Worm (Caenorhabditis elegans) whole organism, early embryonic: ENCODE measurements around the gene cht-5.

Experiments
- B0310.2 ChIP-seq: sonication (generic microtip); optimal IDR thresholded peaks from 2 replicates; lab custom pipeline; 2016; ENCODE audit warnings: mild to moderate bottlenecking, missing genetic modification characterization, missing compliant biosample characterization
- F13C5.2 ChIP-seq: sonication (generic microtip); optimal IDR thresholded peaks from 2 replicates; lab custom pipeline; 2017; ENCODE audit warnings: mild to moderate bottlenecking, missing genetic modification characterization, inconsistent platforms, missing compliant biosample characterization
- aly-1 ChIP-seq: sonication (generic microtip); optimal IDR thresholded peaks from 2 replicates; lab custom pipeline; 2016; ENCODE audit warnings: missing genetic modification characterization, missing compliant biosample characterization
- ama-1 ChIP-seq: fragments of 150-350 bp; optimal IDR thresholded peaks from 2 replicates; lab custom pipeline; 2014
- ceh-13 ChIP-seq: fragments of 200-800 bp; sonication (Bioruptor generic); optimal IDR thresholded peaks from 2 replicates; lab custom pipeline; 2018; ENCODE audit warnings: mild to moderate bottlenecking, missing genetic modification characterization, missing compliant biosample characterization
- ceh-36 ChIP-seq: sonication (generic microtip); optimal IDR thresholded peaks from 2 replicates; lab custom pipeline; 2016; ENCODE audit warnings: missing genetic modification characterization, inconsistent platforms, missing compliant biosample characterization
- ets-7 ChIP-seq: sonication (generic microtip); optimal IDR thresholded peaks from 2 replicates; lab custom pipeline; 2016; ENCODE audit warnings: missing genotype, missing genetic modification characterization, missing compliant biosample characterization
- flt-1 ChIP-seq: fragments of 200-800 bp; sonication (Bioruptor generic); IDR thresholded peaks from 2 replicates; pipeline ENCODE4 v1.3.6; 2022; ENCODE audit warnings: missing genetic modification characterization, missing compliant biosample characterization
- hmbx-1 ChIP-seq: sonication (generic microtip); optimal IDR thresholded peaks from 2 replicates; lab custom pipeline; 2016; ENCODE audit warnings: mild to moderate bottlenecking, missing genetic modification characterization, missing compliant biosample characterization
- hmg-4 ChIP-seq: fragments of 200-800 bp; sonication (Bioruptor generic); optimal IDR thresholded peaks from 2 replicates; lab custom pipeline; 2018; ENCODE audit warnings: mild to moderate bottlenecking, missing genetic modification characterization, missing compliant biosample characterization
- hnd-1 ChIP-seq: sonication (generic microtip); optimal IDR thresholded peaks from 2 replicates; lab custom pipeline; 2016; ENCODE audit warnings: missing genetic modification characterization, missing compliant biosample characterization
- pes-1 ChIP-seq: fragments of 200-800 bp; sonication (Bioruptor generic); IDR thresholded peaks from 2 replicates; pipeline ENCODE4 v1.3.6; 2022; ENCODE audit warnings: missing genetic modification reagents, missing genetic modification characterization, missing compliant biosample characterization
- scrt-1 ChIP-seq: fragments of 200-800 bp; sonication (Bioruptor generic); IDR thresholded peaks from 2 replicates; pipeline ENCODE4 v1.3.6; 2022; ENCODE audit warnings: missing genetic modification characterization, missing compliant biosample characterization
- sea-1 ChIP-seq: fragments of 200-800 bp; sonication (Bioruptor generic); conservative IDR thresholded peaks from 2 replicates; pipeline ENCODE4 v1.3.6; 2022; ENCODE audit warnings: missing genetic modification characterization, missing compliant biosample characterization
- tbx-11 ChIP-seq: fragments of 200-800 bp; sonication (Bioruptor generic); IDR thresholded peaks from 2 replicates; pipeline ENCODE4 v1.3.6; 2022; ENCODE audit warnings: missing genetic modification characterization, missing compliant biosample characterization
- tbx-37 ChIP-seq: fragments of 200-800 bp; sonication (Bioruptor generic); conservative IDR thresholded peaks from 2 replicates; pipeline ENCODE4 v1.3.6; 2022; ENCODE audit warnings: missing genetic modification reagents, missing genetic modification characterization, missing compliant biosample characterization
- tra-4 ChIP-seq: sonication (generic microtip); optimal IDR thresholded peaks from 2 replicates; lab custom pipeline; 2017; ENCODE audit warnings: missing genetic modification characterization, missing compliant biosample characterization

Gene cht-5

DNA sequence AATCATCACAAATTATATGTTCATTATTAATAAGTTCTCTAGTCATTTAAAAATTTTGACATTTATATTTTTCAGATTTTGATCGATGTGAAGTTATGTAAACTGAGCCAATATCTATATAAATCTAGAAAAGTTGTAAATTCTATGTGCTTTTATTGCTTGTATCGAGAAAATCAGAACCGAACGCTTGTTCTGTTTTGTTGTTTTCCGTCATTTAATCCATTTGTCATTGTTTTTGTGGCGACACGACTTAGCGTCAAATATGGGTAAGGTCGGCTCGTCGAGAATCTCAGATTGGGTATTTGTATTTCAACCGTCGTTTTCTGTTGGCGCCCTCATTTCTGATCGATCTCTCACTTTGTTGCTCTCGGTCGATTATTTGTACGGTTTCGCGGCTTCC, at the start of gene cht-5:
cht-5 (plus strand) TSS at position 301 of the 400 bp plus-strand sequence.
- no peak for TF ChIP-seq sea-1 (GFP tag; lab: Robert Waterston, UW)
- TF ChIP-seq ceh-13 (GFP tag; lab: Kevin White, UChicago), result no peak
- TF ChIP-seq flt-1 (GFP tag; lab: Robert Waterston, UW), result no peak
- TF ChIP-seq aly-1 (tag; lab: Kevin White, UChicago), result no peak
- TF ChIP-seq ets-7 (tag; lab: Kevin White, UChicago), result no peak
- no peak for TF ChIP-seq tra-4
- TF ChIP-seq ceh-36 (tag; lab: Kevin White, UChicago), result no peak
- TF ChIP-seq hmbx-1 (tag; lab: Kevin White, UChicago), result no peak
- TF ChIP-seq hmg-4, result no peak
- no peak for TF ChIP-seq tbx-37 (GFP tag; lab: Robert Waterston, UW)
- no peak for TF ChIP-seq tbx-11 (GFP tag; lab: Robert Waterston, UW)
- no peak for TF ChIP-seq pes-1 (GFP tag; lab: Robert Waterston, UW)
- TF ChIP-seq B0310.2, result no peak
- no peak for TF ChIP-seq F13C5.2 (tag; lab: Kevin White, UChicago)
- no peak for TF ChIP-seq hnd-1
- no peak for TF ChIP-seq scrt-1
- TF ChIP-seq ama-1 (lab: Kevin White, UChicago), result no peak

DNA sequence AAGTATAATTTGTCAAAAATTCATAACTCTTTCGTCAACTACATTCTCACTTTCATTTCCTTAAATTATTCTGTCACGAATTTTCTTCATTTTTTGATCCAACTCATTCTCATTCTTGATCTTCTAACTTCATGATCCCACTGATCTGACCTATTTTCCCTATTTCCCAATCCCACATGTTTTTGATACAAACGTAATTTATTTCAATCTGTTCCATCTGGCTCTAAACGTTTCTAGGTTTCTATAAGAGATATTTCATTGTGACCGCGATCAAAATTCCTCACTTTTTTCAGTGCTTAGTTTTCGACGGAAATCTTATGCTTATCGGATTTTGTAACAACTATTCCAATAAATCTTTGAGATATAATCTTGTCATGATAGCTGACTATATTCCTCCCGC, 48.8 kb upstream of the cht-5 start:
- TF ChIP-seq ama-1 (lab: Kevin White, UChicago), result no peak
- no peak for TF ChIP-seq flt-1 (GFP tag; lab: Robert Waterston, UW)
- no peak for TF ChIP-seq pes-1 (GFP tag; lab: Robert Waterston, UW)
- TF ChIP-seq scrt-1, result no peak
- no peak for TF ChIP-seq ceh-13 (GFP tag; lab: Kevin White, UChicago)
- no peak for TF ChIP-seq hmg-4
- no peak for TF ChIP-seq B0310.2
- no peak for TF ChIP-seq ets-7 (tag; lab: Kevin White, UChicago)
- no peak for TF ChIP-seq ceh-36 (tag; lab: Kevin White, UChicago)

DNA sequence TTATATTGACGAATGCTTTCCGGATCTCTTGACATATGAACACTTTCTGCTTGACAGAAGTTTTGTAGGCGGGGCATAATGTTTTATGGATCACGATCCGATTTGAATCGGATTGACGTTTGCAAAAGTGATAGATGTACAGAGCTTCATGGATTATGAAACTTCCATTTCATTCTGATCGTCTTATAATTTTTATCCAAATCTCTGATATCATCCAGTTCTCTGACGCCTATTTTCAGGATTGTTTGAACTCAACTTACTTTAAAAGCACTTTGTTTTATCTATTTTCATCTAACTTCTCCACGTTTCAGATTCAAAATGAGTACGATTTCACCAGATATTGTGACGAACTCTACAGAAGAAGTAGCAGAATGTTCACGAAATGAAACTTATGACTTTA, 47.7 kb upstream of the cht-5 start, which contains the start of gene npr-39:
npr-39 (plus strand) TSS at position 301 of the 400 bp plus-strand sequence.
- TF ChIP-seq sea-1 (GFP tag; lab: Robert Waterston, UW) (no peak), ama-1 (lab: Kevin White, UChicago) (no peak), hnd-1 (no peak), aly-1 (tag; lab: Kevin White, UChicago) (no peak), tra-4 (no peak), tbx-37 (GFP tag; lab: Robert Waterston, UW) (no peak), tbx-11 (GFP tag; lab: Robert Waterston, UW) (no peak), ets-7 (tag; lab: Kevin White, UChicago) (no peak), ceh-13 (GFP tag; lab: Kevin White, UChicago) (no peak), F13C5.2 (tag; lab: Kevin White, UChicago) (no peak), hmg-4 (no peak), flt-1 (GFP tag; lab: Robert Waterston, UW) (no peak), hmbx-1 (tag; lab: Kevin White, UChicago) (no peak), scrt-1 (no peak), ceh-36 (tag; lab: Kevin White, UChicago) (no peak), B0310.2 (no peak), pes-1 (GFP tag; lab: Robert Waterston, UW) (no peak)

DNA sequence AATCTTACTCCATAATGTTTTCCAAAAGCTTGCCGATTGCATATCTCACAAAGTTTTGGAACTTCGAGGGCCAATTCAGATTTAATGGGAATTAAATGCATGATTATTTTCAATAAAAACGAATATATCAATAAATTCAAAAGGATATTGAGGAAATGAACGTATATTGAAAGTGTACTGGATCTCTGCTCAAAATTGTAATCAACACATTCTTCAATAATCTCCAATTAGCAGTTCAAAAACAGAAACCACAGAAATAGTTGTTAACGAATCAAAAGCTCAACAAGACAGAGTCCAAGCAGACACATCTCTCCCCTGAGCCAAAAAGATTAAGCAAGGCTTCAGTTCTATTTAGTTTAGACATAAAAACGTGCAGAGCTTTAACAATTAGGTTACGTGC, 43.9 kb upstream of the cht-5 start, which contains the start of gene nhr-192:
nhr-192 (minus strand) TSS at position 101 of the 400 bp plus-strand sequence.
- no peak for TF ChIP-seq tbx-37 (GFP tag; lab: Robert Waterston, UW)

DNA sequence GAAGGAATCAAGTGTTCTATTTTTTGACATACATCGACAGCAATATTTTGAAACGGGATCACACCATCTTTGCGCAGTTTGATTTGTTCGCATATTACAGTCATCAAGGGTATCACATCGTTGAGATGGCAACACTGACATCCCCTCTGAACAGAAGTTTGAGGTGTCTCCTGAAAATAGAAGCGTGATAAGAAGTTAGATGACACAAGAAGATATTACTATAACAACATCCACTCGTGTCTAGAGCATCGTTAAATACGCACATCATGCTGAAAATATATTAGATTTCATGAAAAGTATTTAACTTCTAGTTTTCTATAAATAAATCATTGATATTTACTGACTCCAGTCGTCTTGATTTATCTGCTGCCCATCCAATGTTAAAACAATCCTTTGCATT, 41.7 kb upstream of the cht-5 start:
- TF ChIP-seq aly-1 (tag; lab: Kevin White, UChicago), result no peak
- TF ChIP-seq ceh-36 (tag; lab: Kevin White, UChicago), result no peak
- TF ChIP-seq sea-1 (GFP tag; lab: Robert Waterston, UW), result no peak
- TF ChIP-seq ets-7 (tag; lab: Kevin White, UChicago), result no peak
- no peak for TF ChIP-seq hmbx-1 (tag; lab: Kevin White, UChicago)
- no peak for TF ChIP-seq flt-1 (GFP tag; lab: Robert Waterston, UW)
- no peak for TF ChIP-seq tbx-11 (GFP tag; lab: Robert Waterston, UW)
- no peak for TF ChIP-seq ceh-13 (GFP tag; lab: Kevin White, UChicago)
- no peak for TF ChIP-seq ama-1 (lab: Kevin White, UChicago)
- TF ChIP-seq tra-4, result no peak
- TF ChIP-seq pes-1 (GFP tag; lab: Robert Waterston, UW), result no peak
- no peak for TF ChIP-seq B0310.2
- no peak for TF ChIP-seq F13C5.2 (tag; lab: Kevin White, UChicago)
- TF ChIP-seq hmg-4, result no peak

DNA sequence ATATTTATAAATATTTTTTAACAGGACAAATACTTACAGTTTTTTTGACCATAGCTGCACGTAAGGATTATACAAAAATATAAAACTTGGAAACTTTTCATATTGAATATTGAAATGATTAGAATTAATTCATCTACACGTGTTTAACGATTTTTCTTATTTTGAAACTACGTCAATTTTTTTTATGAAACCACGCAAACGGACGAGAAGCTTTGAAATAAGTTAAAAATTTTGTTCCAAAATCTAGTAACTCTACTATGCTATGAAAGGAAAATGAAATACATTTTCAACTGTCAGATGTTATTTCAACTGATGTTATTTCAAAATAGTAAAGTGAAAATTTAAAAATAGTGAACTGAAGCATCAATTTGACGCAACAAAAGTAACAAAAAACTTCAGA, 40.6 kb upstream of the cht-5 start, which contains the start of gene F57A8.6:
F57A8.6 (minus strand) TSS at position 101 of the 400 bp plus-strand sequence.
- TF ChIP-seq ama-1 (lab: Kevin White, UChicago), result no peak
- TF ChIP-seq tra-4, result no peak

DNA sequence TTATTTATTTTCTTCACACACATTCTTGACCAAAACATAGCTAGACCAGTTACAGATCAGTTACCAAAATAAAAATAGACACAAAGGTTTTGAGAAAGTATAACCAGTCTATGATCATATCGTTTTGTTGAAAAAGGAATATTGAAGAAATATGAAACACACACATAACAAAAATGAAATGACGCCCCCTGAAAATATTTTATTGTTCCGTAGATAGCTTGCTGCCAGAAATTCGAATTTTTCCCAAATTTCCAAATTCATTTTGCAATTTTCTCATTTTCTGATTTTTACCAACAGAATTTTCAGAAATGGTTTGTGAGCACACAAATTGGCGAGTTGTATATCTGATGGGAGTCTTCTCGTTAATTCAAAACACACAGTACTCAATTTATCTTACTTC, 39.0 kb upstream of the cht-5 start, which contains the start of gene F57A8.7:
F57A8.7 (plus strand) TSS at position 301 of the 400 bp plus-strand sequence.
- TF ChIP-seq tbx-37 (GFP tag; lab: Robert Waterston, UW) (no peak), aly-1 (tag; lab: Kevin White, UChicago) (no peak), sea-1 (GFP tag; lab: Robert Waterston, UW) (no peak), B0310.2 (no peak), ama-1 (lab: Kevin White, UChicago) (no peak), tbx-11 (GFP tag; lab: Robert Waterston, UW) (no peak), F13C5.2 (tag; lab: Kevin White, UChicago) (no peak), hmbx-1 (tag; lab: Kevin White, UChicago) (no peak), hmg-4 (no peak), hnd-1 (no peak)

DNA sequence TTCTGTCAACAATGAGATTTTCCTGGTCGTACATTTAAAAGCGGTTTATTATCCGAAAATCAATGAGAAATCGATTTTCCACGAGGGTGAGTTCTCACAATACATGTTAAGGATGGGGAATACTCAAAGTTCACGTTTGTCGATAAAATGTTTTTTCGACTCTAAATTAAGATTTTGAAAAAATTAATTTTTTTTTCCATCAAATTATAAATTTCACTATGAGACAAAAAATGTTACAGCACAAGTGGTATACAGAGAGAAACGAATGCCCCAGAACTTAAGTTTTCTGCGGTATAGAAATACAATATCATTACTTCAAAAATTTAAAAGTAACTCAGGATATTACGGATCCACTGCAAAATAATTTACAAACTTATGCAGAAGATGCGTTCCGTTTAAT, 36.2 kb upstream of the cht-5 start, which contains the start of gene R04B5.1:
R04B5.1 (minus strand) TSS at position 101 of the 400 bp plus-strand sequence.
- no peak for TF ChIP-seq hnd-1
